Fruit fly (Drosophila melanogaster) whole organism, embryonic: ENCODE results near the gene Tango2.
A peak's percentile ranks its signal among the peaks of the same experiment; 100 is the strongest.

ENCODE experiments used
- Blimp-1 ChIP-seq: fragments of 200-800 bp; sonication (Bioruptor generic); optimal IDR thresholded peaks from 3 replicates; lab custom pipeline; 2018; ENCODE audit warnings: missing biosample characterization, missing genetic modification characterization, mild to moderate bottlenecking, moderate library complexity, missing genetic modification reagents
- C15 ChIP-seq: fragments of 200-800 bp; sonication (Bioruptor generic); IDR thresholded peaks from 3 replicates; pipeline ENCODE4 v1.3.6; 2022; ENCODE audit warnings: missing biosample characterization, missing genetic modification characterization
- CG12071 ChIP-seq: fragments of 200-800 bp; sonication (Bioruptor generic); optimal IDR thresholded peaks from 3 replicates; lab custom pipeline; 2018; ENCODE audit warnings: missing biosample characterization, mild to moderate bottlenecking, missing genetic modification characterization
- CG13894 ChIP-seq: fragments of 200-800 bp; sonication (Bioruptor generic); optimal IDR thresholded peaks from 3 replicates; lab custom pipeline; 2018; ENCODE audit warnings: missing biosample characterization, mild to moderate bottlenecking, missing genetic modification characterization, moderate library complexity
- CG15269 ChIP-seq: fragments of 200-800 bp; sonication (Bioruptor generic); optimal IDR thresholded peaks from 2 replicates; lab custom pipeline; 2018; ENCODE audit warnings: missing biosample characterization, mild to moderate bottlenecking, missing genetic modification characterization, moderate library complexity
- CG15601 ChIP-seq: fragments of 200-800 bp; sonication (Bioruptor generic); optimal IDR thresholded peaks from 3 replicates; lab custom pipeline; 2019; ENCODE audit warnings: missing biosample characterization, mild to moderate bottlenecking, missing genetic modification characterization, moderate library complexity
- CG1602 ChIP-seq: fragments of 200-800 bp; sonication (Bioruptor generic); optimal IDR thresholded peaks from 3 replicates; lab custom pipeline; 2016; ENCODE audit warnings: missing biosample characterization, missing genetic modification characterization
- CG17186 ChIP-seq: fragments of 200-800 bp; sonication (Bioruptor generic); optimal IDR thresholded peaks from 3 replicates; lab custom pipeline; 2017; ENCODE audit warnings: missing biosample characterization, missing genetic modification reagents, missing genetic modification characterization
- CG2120 ChIP-seq: fragments of 200-800 bp; sonication (Bioruptor generic); optimal IDR thresholded peaks from 3 replicates; lab custom pipeline; 2016; ENCODE audit warnings: missing biosample characterization, missing genetic modification characterization
- CG3281 ChIP-seq: fragments of 200-800 bp; sonication (Bioruptor generic); optimal IDR thresholded peaks from 3 replicates; lab custom pipeline; 2017; ENCODE audit warnings: missing biosample characterization, mild to moderate bottlenecking, missing genetic modification characterization
- CG33557 ChIP-seq: fragments of 200-800 bp; sonication (Bioruptor generic); optimal IDR thresholded peaks from 2 replicates; lab custom pipeline; 2019; ENCODE audit warnings: missing biosample characterization, mild to moderate bottlenecking, missing genetic modification characterization, moderate library complexity
- CG3407 ChIP-seq: fragments of 200-800 bp; sonication (Bioruptor generic); optimal IDR thresholded peaks from 2 replicates; lab custom pipeline; 2018; ENCODE audit warnings: missing biosample characterization, mild to moderate bottlenecking, missing genetic modification characterization
- CG3726 ChIP-seq: fragments of 200-800 bp; sonication (Bioruptor generic); IDR thresholded peaks from 3 replicates; pipeline ENCODE4, ENCODE4 v1.3.6; 2022; ENCODE audit warnings: missing biosample characterization, missing genetic modification characterization
- CG6854 ChIP-seq: fragments of 200-800 bp; sonication (Bioruptor generic); optimal IDR thresholded peaks from 3 replicates; lab custom pipeline; 2017; ENCODE audit warnings: missing biosample characterization, mild to moderate bottlenecking, missing genetic modification characterization
- Chrac-16 ChIP-seq: fragments of 200-800 bp; sonication (Bioruptor generic); optimal IDR thresholded peaks from 3 replicates; lab custom pipeline; 2016; ENCODE audit warnings: missing biosample characterization, missing genetic modification characterization
- D ChIP-seq, 2 experiments: fragments of 200-800 bp in 1 of 2; fragments of >200 bp in 1 of 2; sonication (Bioruptor generic) in 1 of 2; optimal IDR thresholded peaks; 2 replicates in 1 of 2; 3 replicates in 1 of 2; lab custom pipeline; 2017; ENCODE audit warnings: mild to moderate bottlenecking in 1 of 2, missing biosample characterization in 1 of 2, missing genetic modification characterization in 1 of 2, missing genetic modification reagents in 1 of 2
- Deaf1 ChIP-seq: fragments of 200-800 bp; optimal IDR thresholded peaks from 3 replicates; lab custom pipeline; 2019; ENCODE audit warnings: missing biosample characterization, mild to moderate bottlenecking, missing genetic modification characterization, moderate library complexity
- Dll ChIP-seq: fragments of 200-800 bp; sonication (Bioruptor generic); IDR thresholded peaks from 4 replicates; pipeline ENCODE4 v1.3.6; 2022; ENCODE audit warnings: missing biosample characterization, missing genetic modification characterization; ENCODE audit not compliant: partially characterized antibody
- Doc2 ChIP-seq: fragments of 200-800 bp; sonication (Bioruptor generic); IDR thresholded peaks from 2 replicates; pipeline ENCODE4 v1.3.6; 2022; ENCODE audit warnings: missing biosample characterization, missing genetic modification characterization
- Hey ChIP-seq: fragments of 200-800 bp; sonication (Bioruptor generic); optimal IDR thresholded peaks from 3 replicates; lab custom pipeline; 2018; ENCODE audit warnings: missing biosample characterization, mild to moderate bottlenecking, missing genetic modification characterization
- Med ChIP-seq: fragments of 200-800 bp; sonication (Bioruptor generic); peaks from one replicate; lab custom pipeline; 2016; ENCODE audit warnings: missing biosample characterization, missing genetic modification characterization, mild to moderate bottlenecking, inconsistent platforms, moderate library complexity
- Tbp ChIP-seq: fragments of >200 bp; optimal IDR thresholded peaks from 2 replicates; lab custom pipeline; 2018; ENCODE audit warnings: missing biosample characterization, missing genetic modification characterization
- Trl ChIP-seq, 3 experiments: fragments of >200 bp in 2 of 3; fragments of 200-800 bp in 1 of 3; sonication (Bioruptor generic) in 1 of 3; optimal IDR thresholded peaks; 2 replicates in 1 of 3; 3 replicates in 2 of 3; lab custom pipeline; 2016 to 2017; ENCODE audit warnings: missing biosample characterization in 1 of 3, missing genetic modification characterization in 1 of 3
- ac ChIP-seq: fragments of 200-800 bp; sonication (Bioruptor generic); optimal IDR thresholded peaks from 3 replicates; lab custom pipeline; 2017; ENCODE audit warnings: missing biosample characterization, mild to moderate bottlenecking, missing genetic modification characterization
- al ChIP-seq: fragments of 200-800 bp; sonication (Bioruptor generic); IDR thresholded peaks from 2 replicates; pipeline ENCODE4 v1.3.6; 2022; ENCODE audit warnings: missing biosample characterization, missing genetic modification characterization
- ap ChIP-seq: fragments of 200-800 bp; sonication (Bioruptor generic); IDR thresholded peaks from 2 replicates; pipeline ENCODE4 v1.3.6; 2022; ENCODE audit warnings: missing biosample characterization, missing genetic modification characterization
- ara ChIP-seq: fragments of 200-800 bp; sonication (Bioruptor generic); IDR thresholded peaks from 2 replicates; pipeline ENCODE4 v1.3.6; 2022; ENCODE audit warnings: missing biosample characterization, missing genetic modification characterization
- bowl ChIP-seq: fragments of 200-800 bp; sonication (Bioruptor generic); IDR thresholded peaks from 2 replicates; pipeline ENCODE4 v1.3.6; 2022; ENCODE audit warnings: missing biosample characterization, missing genetic modification characterization
- br ChIP-seq: fragments of >200 bp; optimal IDR thresholded peaks from 2 replicates; lab custom pipeline; 2017
- cas ChIP-seq: fragments of 200-800 bp; sonication (Bioruptor generic); IDR thresholded peaks from 2 replicates; pipeline ENCODE4 v1.3.6; 2022; ENCODE audit warnings: missing biosample characterization, missing genetic modification characterization
- caup ChIP-seq: fragments of 200-800 bp; sonication (Bioruptor generic); optimal IDR thresholded peaks from 3 replicates; lab custom pipeline; 2017; ENCODE audit warnings: missing biosample characterization, mild to moderate bottlenecking, missing genetic modification characterization, moderate library complexity; ENCODE audit not compliant: severe bottlenecking
- dan ChIP-seq: fragments of 200-800 bp; sonication (Bioruptor generic); IDR thresholded peaks from 2 replicates; pipeline ENCODE4 v1.3.6; 2022; ENCODE audit warnings: missing biosample characterization, missing genetic modification characterization
- dysf ChIP-seq: fragments of 200-800 bp; sonication (Bioruptor generic); IDR thresholded peaks from 3 replicates; pipeline ENCODE4 v1.3.6; 2022; ENCODE audit warnings: missing biosample characterization, missing genetic modification characterization
- exex ChIP-seq: fragments of 200-800 bp; sonication (Bioruptor generic); optimal IDR thresholded peaks from 4 replicates; lab custom pipeline; 2018; ENCODE audit warnings: missing biosample characterization, mild to moderate bottlenecking, missing genetic modification characterization, moderate library complexity
- gro ChIP-seq: fragments of 200-800 bp; sonication (Bioruptor generic); optimal IDR thresholded peaks from 2 replicates; lab custom pipeline; 2016; ENCODE audit warnings: missing biosample characterization, missing genetic modification characterization
- hbn ChIP-seq: fragments of 200-800 bp; sonication (Bioruptor generic); IDR thresholded peaks from 2 replicates; pipeline ENCODE4 v1.3.6; 2022; ENCODE audit warnings: missing biosample characterization, missing genetic modification characterization; ENCODE audit not compliant: partially characterized antibody
- jumu ChIP-seq: fragments of 200-800 bp; sonication (Bioruptor generic); optimal IDR thresholded peaks from 3 replicates; lab custom pipeline; 2016; ENCODE audit warnings: missing biosample characterization, missing genetic modification characterization
- klu ChIP-seq: fragments of 200-800 bp; sonication (Bioruptor generic); IDR thresholded peaks from 2 replicates; pipeline ENCODE4 v1.3.6; 2022; ENCODE audit warnings: missing biosample characterization, missing genetic modification characterization
- onecut ChIP-seq: fragments of 200-800 bp; sonication (Bioruptor generic); IDR thresholded peaks from 2 replicates; pipeline ENCODE4 v1.3.6; 2022; ENCODE audit warnings: missing biosample characterization, missing genetic modification characterization
- pum ChIP-seq: fragments of 200-800 bp; sonication (Bioruptor generic); optimal IDR thresholded peaks from 2 replicates; lab custom pipeline; 2016; ENCODE audit warnings: missing biosample characterization, missing genetic modification characterization
- repo ChIP-seq: fragments of 200-800 bp; sonication (Bioruptor generic); optimal IDR thresholded peaks from 2 replicates; lab custom pipeline; 2016; ENCODE audit warnings: missing biosample characterization, missing genetic modification characterization
- ro ChIP-seq: fragments of 200-800 bp; sonication (Bioruptor generic); IDR thresholded peaks from 2 replicates; pipeline ENCODE4 v1.3.6; 2022; ENCODE audit warnings: missing biosample characterization, missing genetic modification characterization
- row ChIP-seq: fragments of 200-800 bp; sonication (Bioruptor generic); IDR thresholded peaks from 3 replicates; pipeline ENCODE4 v1.3.6; 2022; ENCODE audit warnings: missing biosample characterization, missing genetic modification characterization
- schlank ChIP-seq: fragments of 200-800 bp; sonication (Bioruptor generic); optimal IDR thresholded peaks from 2 replicates; lab custom pipeline; 2018; ENCODE audit warnings: missing biosample characterization, mild to moderate bottlenecking, missing genetic modification characterization
- sna ChIP-seq: fragments of 200-800 bp; sonication (Bioruptor generic); IDR thresholded peaks from 2 replicates; pipeline ENCODE4 v1.3.6; 2022; ENCODE audit warnings: missing biosample characterization, missing genetic modification characterization; ENCODE audit not compliant: partially characterized antibody
- stc ChIP-seq: fragments of 200-800 bp; sonication (Bioruptor generic); IDR thresholded peaks from 2 replicates; pipeline ENCODE4 v1.3.6; 2022; ENCODE audit warnings: missing biosample characterization, missing genetic modification characterization
- tgo ChIP-seq: fragments of 200-800 bp; sonication (Bioruptor generic); IDR thresholded peaks from 3 replicates; pipeline ENCODE4 v1.3.6; 2022; ENCODE audit warnings: missing biosample characterization, missing genetic modification characterization
- tll ChIP-seq, 2 experiments: fragments of 200-800 bp in 1 of 2; fragments of >200 bp in 1 of 2; sonication (Bioruptor generic) in 1 of 2; optimal IDR thresholded peaks; 2 replicates each; lab custom pipeline; 2017 to 2019; ENCODE audit warnings: missing biosample characterization in 2 of 2, missing genetic modification characterization in 2 of 2, mild to moderate bottlenecking in 1 of 2, moderate library complexity in 1 of 2
- trh ChIP-seq: fragments of 200-800 bp; sonication (Bioruptor generic); optimal IDR thresholded peaks from 2 replicates; lab custom pipeline; 2016; ENCODE audit warnings: missing biosample characterization, missing genetic modification characterization

Tango2 gene

DNA sequence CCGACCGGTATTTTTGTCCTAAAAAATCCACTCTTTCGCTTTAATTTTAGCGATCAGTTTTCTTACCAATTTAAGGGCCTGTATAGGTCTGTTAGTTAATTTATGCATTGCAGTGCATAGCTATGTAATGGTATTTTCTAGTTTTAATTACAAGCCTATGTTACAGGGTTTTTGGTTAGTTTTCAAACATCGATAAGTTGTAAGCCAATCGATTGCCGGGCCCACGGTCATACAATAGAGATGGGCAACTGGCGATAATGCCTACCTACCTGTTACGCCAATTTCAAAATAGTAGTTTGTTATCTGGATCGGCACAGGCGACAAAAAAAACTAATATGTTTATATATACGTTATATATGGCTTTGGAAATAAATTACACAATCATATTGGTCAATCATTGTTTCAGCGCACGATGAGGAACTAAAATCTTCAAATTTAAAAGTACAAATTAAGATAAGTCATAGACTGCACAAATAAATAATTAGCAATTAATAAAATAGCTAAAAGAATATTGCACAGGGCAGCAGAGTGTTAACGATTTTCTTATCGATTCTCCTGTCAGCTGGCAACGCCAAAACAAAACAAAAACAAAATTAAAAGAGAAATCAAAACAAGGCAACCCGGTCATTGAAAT is at the start of gene Tango2, which contains the start of gene tth (continued):
- TF ChIP-seq CG3726 (0 out of 3 replicates have a peak, but pooled peaks have one; percentile 32), klu (GFP tag; lab: Robert Waterston, UW) (peak; percentile 36; the same call in 1 of the 2 replicates), C15 (GFP tag; lab: Robert Waterston, UW) (0 out of 3 replicates have a peak, but pooled peaks have one; percentile 49), ap (GFP tag; lab: Robert Waterston, UW) (peak; percentile 36; the same call in 1 of the 2 replicates), gro (GFP tag; lab: Kevin White, UChicago) (peak; percentile 53), row (peak; percentile 94), cas (GFP tag; lab: Robert Waterston, UW) (0 out of 2 replicates have a peak, but pooled peaks have one; percentile 47), tgo (GFP tag; lab: Robert Waterston, UW) (peak; percentile 65; the same call in 2 of the 3 replicates), CG2120 (GFP tag; lab: Kevin White, UChicago) (peak; percentile 91), Tbp (peak; percentile 47), CG15269 (tag; lab: Kevin White, UChicago) (no peak), CG6854 (GFP tag; lab: Kevin White, UChicago) (no peak), stc (GFP tag; lab: Robert Waterston, UW) (peak; percentile 72), CG12071 (GFP tag; lab: Kevin White, UChicago) (no peak), Med (peak; percentile 92), onecut (GFP tag; lab: Robert Waterston, UW) (peak; percentile 60), CG3281 (peak; percentile 75), dan (GFP tag; lab: Robert Waterston, UW) (no peak), Doc2 (0 out of 2 replicates have a peak, but pooled peaks have one; percentile 33), br (lab: Kevin White, UChicago) (no peak), CG33557 (GFP tag; lab: Kevin White, UChicago) (no peak), trh (GFP tag; lab: Kevin White, UChicago) (peak; percentile 44), al (GFP tag; lab: Robert Waterston, UW) (peak; percentile 70), D (optimal IDR thresholded peaks at IDR 0.05; lab: Kevin White, UChicago) (no peak), D (GFP tag; optimal IDR thresholded peaks at IDR 0.05; lab: Kevin White, UChicago) (peak; percentile 3), CG3407 (GFP tag; lab: Kevin White, UChicago) (no peak), Deaf1 (tag; lab: Kevin White, UChicago) (no peak), CG13894 (tag; lab: Kevin White, UChicago) (no peak), schlank (tag; lab: Kevin White, UChicago) (peak; percentile 75), CG17186 (GFP tag; lab: Kevin White, UChicago) (no peak), bowl (no peak), dysf (GFP tag; lab: Robert Waterston, UW) (peak; percentile 82), ara (GFP tag; lab: Robert Waterston, UW) (peak; percentile 55), CG15601 (peak; percentile 68), Blimp-1 (GFP tag; lab: Kevin White, UChicago) (no peak), caup (GFP tag; lab: Kevin White, UChicago) (peak; percentile 62), jumu (GFP tag; lab: Kevin White, UChicago) (peak; percentile 43), Hey (tag; lab: Kevin White, UChicago) (peak; percentile 46), ro (GFP tag; lab: Robert Waterston, UW) (no peak), sna (GFP tag; lab: Robert Waterston, UW) (peak; percentile 19; the same call in 1 of the 2 replicates), Trl (optimal IDR thresholded peaks at IDR 0.05; lab: Kevin White, UChicago) (no peak), Trl (GFP tag; optimal IDR thresholded peaks at IDR 0.05; lab: Kevin White, UChicago) (peak; percentile 68), repo (no peak), CG1602 (GFP tag; lab: Kevin White, UChicago) (peak; percentile 75), hbn (GFP tag; lab: Robert Waterston, UW) (peak; percentile 36; the same call in 1 of the 2 replicates), ac (GFP tag; lab: Kevin White, UChicago) (no peak), tll (GFP tag; optimal IDR thresholded peaks at IDR 0.05; lab: Kevin White, UChicago) (peak in 1 of 2 experiments; percentile 16), exex (tag; lab: Kevin White, UChicago) (peak; percentile 66), pum (GFP tag; lab: Kevin White, UChicago) (peak; percentile 65), Chrac-16 (GFP tag; lab: Kevin White, UChicago) (peak; percentile 60), Dll (GFP tag; lab: Robert Waterston, UW) (peak; percentile 71)
